Worm (Caenorhabditis elegans): ENCODE results near the gene Y37E11AL.1.

DNA sequence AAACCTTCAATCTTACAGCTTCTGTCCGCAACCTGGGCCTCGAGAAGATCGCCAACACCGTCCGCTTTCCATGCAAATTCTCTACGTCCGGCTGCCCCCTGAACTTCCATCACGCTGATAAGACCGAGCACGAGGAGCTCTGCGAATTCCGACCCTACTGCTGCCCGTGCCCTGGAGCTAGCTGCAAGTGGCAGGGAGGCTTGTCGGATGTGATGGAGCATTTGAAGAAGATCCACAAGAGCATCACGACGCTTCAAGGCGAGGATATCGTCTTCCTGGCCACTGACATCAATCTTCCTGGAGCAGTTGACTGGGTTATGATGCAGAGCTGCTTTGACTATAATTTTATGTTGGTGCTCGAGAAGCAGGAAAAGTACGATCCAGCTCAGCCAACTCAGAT, 36.5 kb downstream of the Y37E11AL.1 start:
- TF ChIP-seq ceh-24 (tag; optimal IDR thresholded peaks at IDR 0.05) (no peak), pros-1 (tag; optimal IDR thresholded peaks at IDR 0.05) (no peak), ama-1 (optimal IDR thresholded peaks at IDR 0.05) (no peak), pha-4 (tag; optimal IDR thresholded peaks at IDR 0.05) (no peak), hlh-8 (tag; optimal IDR thresholded peaks at IDR 0.05) (no peak), fkh-6 (tag; optimal IDR thresholded peaks at IDR 0.05) (no peak), dve-1 (tag; optimal IDR thresholded peaks at IDR 0.05) (no peak), nhr-11 (tag; optimal IDR thresholded peaks at IDR 0.05) (no peak), odd-2 (tag; optimal IDR thresholded peaks at IDR 0.05) (no peak)
